Worm (Caenorhabditis elegans): ENCODE data around the gene spv-1.

- no peak for TF ChIP-seq unc-39 (tag; optimal IDR thresholded peaks at IDR 0.05)
- TF ChIP-seq nhr-237 (tag; optimal IDR thresholded peaks at IDR 0.05) = no peak
- no peak for TF ChIP-seq hmg-11 (tag; optimal IDR thresholded peaks at IDR 0.05)
- TF ChIP-seq snpc-4 (tag; optimal IDR thresholded peaks at IDR 0.05) = no peak
- TF ChIP-seq nhr-25 (tag; optimal IDR thresholded peaks at IDR 0.05) = no peak
- no peak for TF ChIP-seq egl-5 (tag; optimal IDR thresholded peaks at IDR 0.05)
These were observed at the start of gene spv-1 for ce11 chrII:7928600-7928999.

All from whole organism, L3 larva.